Fruit fly (Drosophila melanogaster): ENCODE measurements around the gene CG11037.

CG11037 gene

DNA sequence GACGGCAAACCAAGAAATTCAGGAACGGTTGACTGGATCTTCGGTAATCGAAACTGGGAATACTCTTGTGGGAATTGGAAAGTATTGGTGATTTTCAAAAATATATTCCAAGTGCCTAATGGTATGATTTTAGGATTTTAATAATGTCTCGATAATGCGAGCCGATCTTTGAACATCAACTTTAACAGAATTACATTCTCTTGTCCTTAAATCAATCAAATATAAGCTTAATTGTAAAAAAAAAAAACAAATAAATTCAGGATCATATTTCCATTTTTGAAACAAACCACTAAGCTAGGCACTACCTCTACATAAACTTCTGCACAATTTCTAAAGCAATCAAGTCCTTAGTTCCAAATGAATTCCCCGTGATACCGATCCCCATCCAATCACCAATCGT lies 12.8 kb downstream of the CG11037 start:
- TF ChIP-seq EcR (GFP tag; optimal IDR thresholded peaks at IDR 0.05), result no peak
- TF ChIP-seq Snoo (tag; optimal IDR thresholded peaks at IDR 0.05), result no peak

DNA sequence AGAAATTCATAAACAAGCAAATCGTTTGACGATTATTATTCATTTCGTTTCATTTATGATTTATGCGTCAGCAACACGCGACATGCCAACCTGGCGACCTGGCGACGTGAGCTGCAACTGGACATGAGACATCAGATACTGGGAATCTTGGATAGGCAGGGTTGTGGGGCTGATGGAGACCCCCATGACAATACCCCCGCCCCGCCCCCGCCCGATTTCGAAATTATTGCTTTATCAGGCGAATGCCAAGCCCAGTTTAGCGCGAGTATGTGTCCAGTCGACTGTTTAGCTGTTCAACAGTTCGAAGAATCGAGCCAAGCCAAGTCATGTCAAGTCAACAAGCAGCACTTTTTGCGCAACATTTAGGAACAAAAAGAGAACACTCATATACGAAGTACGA lies 14.2 kb downstream of the CG11037 start:
- TF ChIP-seq CG17806 (tag; optimal IDR thresholded peaks at IDR 0.05) (no peak), gl (tag; optimal IDR thresholded peaks at IDR 0.05) (no peak)

DNA sequence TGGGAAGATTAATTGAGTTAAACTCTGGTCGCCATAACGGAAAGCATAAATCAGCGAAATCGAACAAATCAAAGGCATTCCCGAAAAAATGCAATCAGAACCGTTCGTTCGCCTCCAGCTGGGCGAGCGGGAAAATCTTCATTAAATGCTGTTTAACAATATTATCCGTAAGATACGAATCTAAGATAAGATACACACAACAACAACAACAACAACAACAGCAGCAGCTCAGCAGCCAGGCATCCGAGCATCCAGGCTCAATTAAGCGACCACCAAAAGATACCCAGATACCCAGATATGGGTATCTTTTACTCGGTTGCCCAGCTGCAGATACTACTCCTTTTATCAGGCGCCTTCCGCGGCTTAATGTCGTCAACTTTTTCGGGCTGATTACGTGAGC lies 15.1 kb downstream of the CG11037 start:
- TF ChIP-seq gl (tag; optimal IDR thresholded peaks at IDR 0.05) (no peak), CG15710 (tag; optimal IDR thresholded peaks at IDR 0.05) (no peak)

DNA sequence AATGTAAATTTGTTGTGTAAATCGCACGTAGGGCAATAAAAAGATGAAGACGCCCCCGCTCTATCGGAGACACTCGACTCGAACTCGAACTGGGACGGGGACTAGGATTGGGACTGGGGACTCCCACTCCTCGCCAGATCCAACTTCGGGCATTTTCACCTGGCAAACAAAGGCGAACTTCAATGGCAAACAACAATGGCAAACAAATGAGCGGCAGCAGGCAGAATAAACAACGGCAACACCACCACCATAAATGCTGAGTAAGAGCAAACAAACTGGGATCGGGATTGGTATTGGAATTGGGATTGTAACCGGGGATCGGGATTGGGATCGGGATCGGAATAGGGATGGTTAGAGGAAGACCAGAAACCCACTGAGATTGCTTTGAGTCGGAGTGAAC lies 17.0 kb downstream of the CG11037 start:
- peak; percentile 0 for TF ChIP-seq CG8159 (tag; optimal IDR thresholded peaks at IDR 0.05)
- 0 out of 3 replicates have a peak, but pooled peaks have one; percentile 25 for TF ChIP-seq CG4496 (GFP tag; IDR thresholded peaks at IDR 0.05)
- TF ChIP-seq CG13204 (GFP tag; optimal IDR thresholded peaks at IDR 0.05), result no peak
- TF ChIP-seq CG8301 (tag; optimal IDR thresholded peaks at IDR 0.05), result no peak
- no peak for TF ChIP-seq CG12605 (GFP tag; IDR thresholded peaks at IDR 0.05)
- TF ChIP-seq gl (tag; optimal IDR thresholded peaks at IDR 0.05), result peak; percentile 21
- TF ChIP-seq CG14655 (GFP tag; optimal IDR thresholded peaks at IDR 0.05), result no peak
- TF ChIP-seq Ets98B (GFP tag; IDR thresholded peaks at IDR 0.05), result no peak
- TF ChIP-seq CG32121 (GFP tag; IDR thresholded peaks at IDR 0.05), result no peak
- TF ChIP-seq EcR (GFP tag; optimal IDR thresholded peaks at IDR 0.05), result peak; percentile 8
- TF ChIP-seq fd96Ca (GFP tag; IDR thresholded peaks at IDR 0.05), result no peak
- no peak for TF ChIP-seq CG10348 (GFP tag; IDR thresholded peaks at IDR 0.05)

DNA sequence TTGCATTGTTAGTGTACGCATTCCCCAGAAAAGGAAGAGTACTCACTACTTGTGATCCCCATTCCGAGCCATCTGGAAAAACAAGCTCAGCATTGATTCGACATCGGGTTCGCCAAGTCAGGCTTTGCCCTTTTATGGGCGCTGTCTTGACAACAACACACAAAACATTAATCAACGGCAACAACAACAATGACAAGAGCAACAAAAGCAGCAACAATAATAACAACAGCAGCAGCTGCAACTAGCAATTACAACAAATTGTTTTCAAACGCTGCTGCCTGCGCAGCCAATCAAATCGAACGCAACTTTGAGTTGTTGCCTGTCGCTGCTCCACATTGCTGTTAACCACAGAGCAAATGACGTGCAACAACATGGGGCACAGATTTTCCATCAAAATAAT lies 19.1 kb downstream of the CG11037 start:
- TF ChIP-seq Snoo (tag; optimal IDR thresholded peaks at IDR 0.05) (no peak), CG17806 (tag; optimal IDR thresholded peaks at IDR 0.05) (no peak), fd96Ca (GFP tag; IDR thresholded peaks at IDR 0.05) (no peak), CG8301 (tag; optimal IDR thresholded peaks at IDR 0.05) (no peak), rn (GFP tag; IDR thresholded peaks at IDR 0.05) (no peak), CG34367 (tag; optimal IDR thresholded peaks at IDR 0.05) (no peak), CG4496 (GFP tag; IDR thresholded peaks at IDR 0.05) (no peak), Pif1A (GFP tag; optimal IDR thresholded peaks at IDR 0.05) (no peak), CG14655 (GFP tag; optimal IDR thresholded peaks at IDR 0.05) (no peak), CG10348 (GFP tag; IDR thresholded peaks at IDR 0.05) (no peak), CG15710 (tag; optimal IDR thresholded peaks at IDR 0.05) (no peak), Ets98B (GFP tag; IDR thresholded peaks at IDR 0.05) (no peak), CG8159 (tag; optimal IDR thresholded peaks at IDR 0.05) (no peak), CG13204 (GFP tag; optimal IDR thresholded peaks at IDR 0.05) (no peak), CG12605 (GFP tag; IDR thresholded peaks at IDR 0.05) (no peak), CG32121 (GFP tag; IDR thresholded peaks at IDR 0.05) (no peak), CG9948 (tag; optimal IDR thresholded peaks at IDR 0.05) (no peak)

DNA sequence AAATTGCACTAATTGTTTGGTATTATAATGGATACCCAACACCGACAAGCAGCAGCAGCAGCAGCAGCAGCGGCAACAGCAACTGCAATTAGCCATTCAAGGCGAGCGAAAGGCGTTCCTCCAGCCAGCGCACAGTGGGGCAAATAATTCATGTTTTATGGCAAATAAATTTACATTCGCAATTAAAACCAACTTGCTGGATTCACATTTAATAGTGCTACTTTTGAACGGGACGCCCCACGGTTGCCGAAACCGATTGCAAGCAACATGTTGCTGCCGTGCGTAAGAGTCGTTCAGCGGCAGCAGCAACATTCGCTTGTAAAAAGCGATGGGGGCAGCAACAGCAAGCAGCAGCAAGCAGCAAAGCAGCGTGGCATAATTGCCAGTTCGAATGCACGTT lies 27.5 kb downstream of the CG11037 start:
- peak; percentile 63; the same call in 1 of the 2 replicates for TF ChIP-seq Ets98B (GFP tag; IDR thresholded peaks at IDR 0.05)
- TF ChIP-seq Pif1B (GFP tag; optimal IDR thresholded peaks at IDR 0.05), result peak; percentile 56
- peak; percentile 54 for TF ChIP-seq Pif1A (GFP tag; optimal IDR thresholded peaks at IDR 0.05)
- TF ChIP-seq EcR (GFP tag; optimal IDR thresholded peaks at IDR 0.05), result no peak
- no peak for TF ChIP-seq rn (GFP tag; IDR thresholded peaks at IDR 0.05)
- TF ChIP-seq gl (tag; optimal IDR thresholded peaks at IDR 0.05), result peak; percentile 12
- TF ChIP-seq CG9948 (tag; optimal IDR thresholded peaks at IDR 0.05), result no peak
- TF ChIP-seq CG10348 (GFP tag; IDR thresholded peaks at IDR 0.05), result no peak
- TF ChIP-seq D1 (tag; optimal IDR thresholded peaks at IDR 0.05), result no peak
- TF ChIP-seq CG34367 (tag; optimal IDR thresholded peaks at IDR 0.05), result peak; percentile 27
- peak; percentile 17 for TF ChIP-seq CG15710 (tag; optimal IDR thresholded peaks at IDR 0.05)
- peak; percentile 41 for TF ChIP-seq CG17806 (tag; optimal IDR thresholded peaks at IDR 0.05)
- TF ChIP-seq CG32121 (GFP tag; IDR thresholded peaks at IDR 0.05), result no peak
- peak; percentile 10 for TF ChIP-seq CG8159 (tag; optimal IDR thresholded peaks at IDR 0.05)
- TF ChIP-seq Snoo (tag; optimal IDR thresholded peaks at IDR 0.05), result peak; percentile 20
- peak; percentile 68; the same call in 2 of the 3 replicates for TF ChIP-seq CG4496 (GFP tag; IDR thresholded peaks at IDR 0.05)
- peak; percentile 61 for TF ChIP-seq fd96Ca (GFP tag; IDR thresholded peaks at IDR 0.05)
- TF ChIP-seq CG13204 (GFP tag; optimal IDR thresholded peaks at IDR 0.05), result peak; percentile 45
- TF ChIP-seq CG14655 (GFP tag; optimal IDR thresholded peaks at IDR 0.05), result peak; percentile 28
- TF ChIP-seq CG8301 (tag; optimal IDR thresholded peaks at IDR 0.05), result peak; percentile 10
- TF ChIP-seq CG12605 (GFP tag; IDR thresholded peaks at IDR 0.05), result no peak; the same call in 1 of the 2 replicates

DNA sequence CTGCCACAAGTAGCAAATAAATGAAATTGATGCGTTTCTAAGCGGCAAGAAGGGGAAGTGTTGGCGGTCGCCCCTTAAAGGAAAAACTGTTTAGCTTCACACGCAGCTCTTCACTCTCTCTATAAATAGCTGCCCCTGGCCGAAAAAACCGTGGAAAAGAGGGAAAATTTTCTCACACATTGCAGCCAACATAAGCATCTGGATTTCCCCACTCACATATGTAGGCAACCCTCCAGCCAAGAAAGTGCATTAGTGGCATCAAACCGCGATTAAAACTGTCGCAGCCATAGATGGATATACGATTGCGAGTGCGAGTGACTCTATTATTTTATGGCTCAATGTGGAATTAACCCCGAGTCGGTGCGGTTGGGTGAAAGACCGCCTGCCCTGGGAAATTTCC lies 28.6 kb downstream of the CG11037 start:
- TF ChIP-seq CG34367 (tag; optimal IDR thresholded peaks at IDR 0.05), result no peak
- no peak for TF ChIP-seq CG8301 (tag; optimal IDR thresholded peaks at IDR 0.05)
- no peak for TF ChIP-seq CG17806 (tag; optimal IDR thresholded peaks at IDR 0.05)
- no peak for TF ChIP-seq CG13204 (GFP tag; optimal IDR thresholded peaks at IDR 0.05)
- TF ChIP-seq D1 (tag; optimal IDR thresholded peaks at IDR 0.05), result no peak
- TF ChIP-seq Pif1B (GFP tag; optimal IDR thresholded peaks at IDR 0.05), result no peak
- TF ChIP-seq CG14655 (GFP tag; optimal IDR thresholded peaks at IDR 0.05), result no peak
- no peak for TF ChIP-seq CG10348 (GFP tag; IDR thresholded peaks at IDR 0.05)
- no peak for TF ChIP-seq CG32121 (GFP tag; IDR thresholded peaks at IDR 0.05)
- TF ChIP-seq CG9948 (tag; optimal IDR thresholded peaks at IDR 0.05), result no peak
- TF ChIP-seq CG12605 (GFP tag; IDR thresholded peaks at IDR 0.05), result no peak
- TF ChIP-seq Snoo (tag; optimal IDR thresholded peaks at IDR 0.05), result no peak
- TF ChIP-seq EcR (GFP tag; optimal IDR thresholded peaks at IDR 0.05), result no peak
- no peak for TF ChIP-seq Pif1A (GFP tag; optimal IDR thresholded peaks at IDR 0.05)
- no peak for TF ChIP-seq CG15710 (tag; optimal IDR thresholded peaks at IDR 0.05)
- no peak for TF ChIP-seq Ets98B (GFP tag; IDR thresholded peaks at IDR 0.05)
- TF ChIP-seq rn (GFP tag; IDR thresholded peaks at IDR 0.05), result no peak
- no peak for TF ChIP-seq CG4496 (GFP tag; IDR thresholded peaks at IDR 0.05)
- TF ChIP-seq gl (tag; optimal IDR thresholded peaks at IDR 0.05), result no peak
- TF ChIP-seq CG8159 (tag; optimal IDR thresholded peaks at IDR 0.05), result no peak
